Worm (Caenorhabditis elegans) whole organism, young adult: ENCODE results near the gene sra-34.

ENCODE experiments used
- F37B4.10 ChIP-seq: fragments of 200-800 bp; sonication (Bioruptor generic); IDR thresholded peaks from 2 replicates; pipeline ENCODE4 v1.3.6; 2022; ENCODE audit warnings: missing genetic modification characterization, missing compliant biosample characterization
- F57A8.1 ChIP-seq: fragments of 200-800 bp; sonication (Bioruptor generic); optimal IDR thresholded peaks from 2 replicates; lab custom pipeline; 2018; ENCODE audit warnings: mild to moderate bottlenecking, missing genetic modification characterization, moderate library complexity, missing compliant biosample characterization
- lin-40 ChIP-seq: sonication (generic microtip); optimal IDR thresholded peaks from 2 replicates; lab custom pipeline; 2016; ENCODE audit warnings: missing genetic modification characterization, mild to moderate bottlenecking, missing compliant biosample characterization, missing genotype, missing genetic modification reagents
- snpc-4 ChIP-seq, 5 experiments: fragments of 150-350 bp in 1 of 5; sonication (generic microtip) in 4 of 5; optimal IDR thresholded peaks; 2 replicates each; lab custom pipeline; 2014 to 2018; ENCODE audit warnings: missing genetic modification characterization in 5 of 5, missing biosample characterization in 3 of 5, antibody characterized with exemption in 2 of 5, mild to moderate bottlenecking in 2 of 5, missing compliant biosample characterization in 2 of 5, missing genotype in 2 of 5, moderate library complexity in 2 of 5, missing genetic modification reagents in 1 of 5
- unc-62 ChIP-seq: fragments of 150-350 bp; optimal IDR thresholded peaks from 2 replicates; lab custom pipeline; 2014; ENCODE audit warnings: missing biosample characterization, missing genetic modification reagents, missing genetic modification characterization
- ztf-6 ChIP-seq: fragments of 200-800 bp; sonication (Bioruptor generic); IDR thresholded peaks from 2 replicates; pipeline ENCODE4 v1.3.6; 2022; ENCODE audit warnings: missing genetic modification reagents, missing genetic modification characterization, missing compliant biosample characterization

ce11 chrII:4552088-4552487 is 8.6 kb upstream of the sra-34 start:
- TF ChIP-seq F57A8.1 (no peak), snpc-4 (GFP tag; optimal IDR thresholded peaks at IDR 0.05; lab: Kevin White, UChicago) (no peak), snpc-4 (tag; optimal IDR thresholded peaks at IDR 0.05; lab: Kevin White, UChicago) (no peak), unc-62 (GFP tag; lab: Kevin White, UChicago) (no peak), lin-40 (tag; lab: Kevin White, UChicago) (no peak), F37B4.10 (no peak), ztf-6 (no peak)
